Worm (Caenorhabditis elegans) whole organism, L4 larva: ENCODE results near the gene C02B8.6.

Experiments
- ceh-82 ChIP-seq: sonication (generic microtip); optimal IDR thresholded peaks from 2 replicates; lab custom pipeline; 2017; ENCODE audit warnings: missing biosample characterization, missing genetic modification characterization
- nhr-77 ChIP-seq: fragments of 150-350 bp; optimal IDR thresholded peaks from 2 replicates; lab custom pipeline; 2014; ENCODE audit warnings: missing biosample characterization, missing genetic modification characterization

ce11 chrX:8129543-8129942 is 6.6 kb downstream of the C02B8.6 start, which contains the start of gene frpr-1:
- TF ChIP-seq ceh-82 (tag; lab: Kevin White, UChicago) (no peak), nhr-77 (tag; lab: Kevin White, UChicago) (no peak)
